Worm (Caenorhabditis elegans) whole organism, late embryonic: ENCODE results near the gene T14G8.4.

Experiments
- C08G9.2 ChIP-seq: sonication (generic microtip); optimal IDR thresholded peaks from 2 replicates; lab custom pipeline; 2016; ENCODE audit warnings: mild to moderate bottlenecking, missing genetic modification characterization, moderate library complexity, missing compliant biosample characterization
- C38D4.7 ChIP-seq: fragments of 200-800 bp; sonication (Bioruptor generic); optimal IDR thresholded peaks from 2 replicates; lab custom pipeline; 2018; ENCODE audit warnings: mild to moderate bottlenecking, missing genetic modification characterization, moderate library complexity, missing compliant biosample characterization
- F13H6.1 ChIP-seq: sonication (generic microtip); optimal IDR thresholded peaks from 2 replicates; lab custom pipeline; 2016; ENCODE audit warnings: missing genetic modification characterization, missing compliant biosample characterization
- K02D7.2 ChIP-seq: sonication (generic microtip); optimal IDR thresholded peaks from 2 replicates; lab custom pipeline; 2017; ENCODE audit warnings: mild to moderate bottlenecking, missing genetic modification characterization, missing compliant biosample characterization
- K09A11.1 ChIP-seq: sonication (generic microtip); optimal IDR thresholded peaks from 2 replicates; lab custom pipeline; 2017; ENCODE audit warnings: antibody characterized with exemption, mild to moderate bottlenecking, missing genetic modification characterization, missing compliant biosample characterization; ENCODE audit not compliant: insufficient read depth
- T23F11.4 ChIP-seq: fragments of 200-800 bp; sonication (Bioruptor generic); optimal IDR thresholded peaks from 2 replicates; lab custom pipeline; 2018; ENCODE audit warnings: mild to moderate bottlenecking, missing genetic modification characterization, missing compliant biosample characterization
- Y22D7AL.16 ChIP-seq: sonication (generic microtip); optimal IDR thresholded peaks from 2 replicates; lab custom pipeline; 2016; ENCODE audit warnings: missing genetic modification characterization, missing compliant biosample characterization
- ama-1 ChIP-seq: fragments of 150-350 bp; optimal IDR thresholded peaks from 2 replicates; lab custom pipeline; 2014
- ceh-14 ChIP-seq: sonication (generic microtip); optimal IDR thresholded peaks from 2 replicates; lab custom pipeline; 2016; ENCODE audit warnings: missing genotype, missing genetic modification characterization, missing compliant biosample characterization
- ceh-18 ChIP-seq: sonication (generic microtip); optimal IDR thresholded peaks from 2 replicates; lab custom pipeline; 2016; ENCODE audit warnings: missing genetic modification characterization, missing compliant biosample characterization
- ceh-2 ChIP-seq: sonication (generic microtip); optimal IDR thresholded peaks from 2 replicates; lab custom pipeline; 2016; ENCODE audit warnings: missing genotype, missing genetic modification characterization, missing compliant biosample characterization
- ceh-24 ChIP-seq: sonication (generic microtip); optimal IDR thresholded peaks from 2 replicates; lab custom pipeline; 2016; ENCODE audit warnings: mild to moderate bottlenecking, missing genetic modification characterization, missing compliant biosample characterization
- ceh-30 ChIP-seq: fragments of 150-350 bp; optimal IDR thresholded peaks from 2 replicates; lab custom pipeline; 2014; ENCODE audit warnings: missing biosample characterization, missing genetic modification characterization
- ceh-31 ChIP-seq: sonication (generic microtip); optimal IDR thresholded peaks from 2 replicates; lab custom pipeline; 2016; ENCODE audit warnings: missing genetic modification characterization, missing compliant biosample characterization
- ceh-34 ChIP-seq: sonication (generic microtip); optimal IDR thresholded peaks from 2 replicates; lab custom pipeline; 2016; ENCODE audit warnings: mild to moderate bottlenecking, missing genetic modification characterization, missing compliant biosample characterization
- ceh-45 ChIP-seq: fragments of 200-800 bp; sonication (Bioruptor generic); IDR thresholded peaks from 2 replicates; pipeline ENCODE4 v1.3.6; 2022; ENCODE audit warnings: missing genetic modification reagents, missing genetic modification characterization, missing compliant biosample characterization
- ceh-48 ChIP-seq: sonication (generic microtip); optimal IDR thresholded peaks from 2 replicates; lab custom pipeline; 2016; ENCODE audit warnings: missing genetic modification characterization, inconsistent platforms, missing compliant biosample characterization
- ceh-6 ChIP-seq: fragments of 200-800 bp; sonication (Bioruptor generic); optimal IDR thresholded peaks from 2 replicates; lab custom pipeline; 2018; ENCODE audit warnings: mild to moderate bottlenecking, missing genetic modification characterization, missing compliant biosample characterization
- ceh-9 ChIP-seq: sonication (generic microtip); optimal IDR thresholded peaks from 2 replicates; lab custom pipeline; 2016; ENCODE audit warnings: mild to moderate bottlenecking, missing genetic modification characterization, inconsistent platforms, missing compliant biosample characterization
- che-1 ChIP-seq: sonication (generic microtip); optimal IDR thresholded peaks from 2 replicates; lab custom pipeline; 2016; ENCODE audit warnings: mild to moderate bottlenecking, missing genetic modification characterization, missing compliant biosample characterization
- dmd-4 ChIP-seq: sonication (generic microtip); optimal IDR thresholded peaks from 2 replicates; lab custom pipeline; 2016; ENCODE audit warnings: borderline replicate concordance, missing genetic modification characterization, missing compliant biosample characterization
- elt-2 ChIP-seq: sonication (generic microtip); optimal IDR thresholded peaks from 2 replicates; lab custom pipeline; 2016; ENCODE audit warnings: missing genetic modification reagents, missing genetic modification characterization, missing compliant biosample characterization
- elt-4 ChIP-seq: sonication (generic microtip); optimal IDR thresholded peaks from 2 replicates; lab custom pipeline; 2016; ENCODE audit warnings: missing genetic modification characterization, missing compliant biosample characterization
- ets-4 ChIP-seq: sonication (generic microtip); optimal IDR thresholded peaks from 2 replicates; lab custom pipeline; 2016; ENCODE audit warnings: missing genetic modification characterization, missing compliant biosample characterization
- eyg-1 ChIP-seq: sonication (generic microtip); optimal IDR thresholded peaks from 2 replicates; lab custom pipeline; 2016; ENCODE audit warnings: missing genotype, missing genetic modification characterization, missing compliant biosample characterization
- fax-1 ChIP-seq: sonication (generic microtip); optimal IDR thresholded peaks from 2 replicates; lab custom pipeline; 2016; ENCODE audit warnings: missing genotype, missing genetic modification characterization, missing compliant biosample characterization
- fkh-10 ChIP-seq: fragments of 150-350 bp; optimal IDR thresholded peaks from 2 replicates; lab custom pipeline; 2014; ENCODE audit warnings: missing biosample characterization, missing genetic modification reagents, missing genetic modification characterization
- fkh-6 ChIP-seq: sonication (generic microtip); optimal IDR thresholded peaks from 2 replicates; lab custom pipeline; 2016; ENCODE audit warnings: missing genetic modification characterization, missing compliant biosample characterization
- gmeb-2 ChIP-seq: sonication (generic microtip); optimal IDR thresholded peaks from 2 replicates; lab custom pipeline; 2016; ENCODE audit warnings: missing genetic modification characterization, inconsistent platforms, missing compliant biosample characterization
- hlh-30 ChIP-seq: sonication (generic microtip); optimal IDR thresholded peaks from 2 replicates; lab custom pipeline; 2017; ENCODE audit warnings: antibody characterized with exemption, missing genetic modification characterization, missing compliant biosample characterization; ENCODE audit not compliant: insufficient read depth
- hlh-6 ChIP-seq: sonication (generic microtip); optimal IDR thresholded peaks from 2 replicates; lab custom pipeline; 2016; ENCODE audit warnings: missing genotype, missing genetic modification characterization, missing compliant biosample characterization
- lim-6 ChIP-seq: sonication (generic microtip); optimal IDR thresholded peaks from 2 replicates; lab custom pipeline; 2016; ENCODE audit warnings: missing genetic modification characterization, missing compliant biosample characterization
- lin-11 ChIP-seq: fragments of 200-800 bp; sonication (Bioruptor generic); optimal IDR thresholded peaks from 2 replicates; lab custom pipeline; 2018; ENCODE audit warnings: mild to moderate bottlenecking, missing genetic modification characterization, missing compliant biosample characterization
- nfya-1 ChIP-seq: sonication (generic microtip); optimal IDR thresholded peaks from 2 replicates; lab custom pipeline; 2017; ENCODE audit warnings: missing genetic modification characterization, mild to moderate bottlenecking, missing compliant biosample characterization, antibody characterized with exemption, moderate library complexity
- nhr-232 ChIP-seq: sonication (generic microtip); optimal IDR thresholded peaks from 2 replicates; lab custom pipeline; 2016; ENCODE audit warnings: missing genetic modification characterization, missing compliant biosample characterization
- npax-4 ChIP-seq: sonication (generic microtip); optimal IDR thresholded peaks from 2 replicates; lab custom pipeline; 2016; ENCODE audit warnings: missing genetic modification characterization, missing compliant biosample characterization
- odd-2 ChIP-seq: sonication (generic microtip); optimal IDR thresholded peaks from 2 replicates; lab custom pipeline; 2017; ENCODE audit warnings: antibody characterized with exemption, mild to moderate bottlenecking, missing genetic modification characterization, missing compliant biosample characterization
- pag-3 ChIP-seq: sonication (generic microtip); optimal IDR thresholded peaks from 2 replicates; lab custom pipeline; 2016; ENCODE audit warnings: missing compliant biosample characterization, missing genetic modification characterization, borderline replicate concordance
- pat-9 ChIP-seq: fragments of 200-800 bp; sonication (Bioruptor generic); optimal IDR thresholded peaks from 2 replicates; lab custom pipeline; 2018; ENCODE audit warnings: mild to moderate bottlenecking, missing genetic modification characterization, moderate library complexity, missing compliant biosample characterization
- pax-1 ChIP-seq: fragments of 150-350 bp; optimal IDR thresholded peaks from 2 replicates; lab custom pipeline; 2014; ENCODE audit warnings: missing biosample characterization, missing genetic modification characterization
- pha-2 ChIP-seq: sonication (generic microtip); optimal IDR thresholded peaks from 2 replicates; lab custom pipeline; 2017; ENCODE audit warnings: mild to moderate bottlenecking, missing genetic modification characterization, missing compliant biosample characterization
- pqm-1 ChIP-seq: sonication (generic microtip); optimal IDR thresholded peaks from 2 replicates; lab custom pipeline; 2016; ENCODE audit warnings: missing genetic modification characterization, missing compliant biosample characterization
- ref-2 ChIP-seq: sonication (generic microtip); optimal IDR thresholded peaks from 2 replicates; lab custom pipeline; 2016; ENCODE audit warnings: missing genetic modification characterization, missing compliant biosample characterization
- rnt-1 ChIP-seq: sonication (generic microtip); optimal IDR thresholded peaks from 2 replicates; lab custom pipeline; 2016; ENCODE audit warnings: missing genetic modification characterization, missing compliant biosample characterization
- sdc-2 ChIP-seq: sonication (generic microtip); optimal IDR thresholded peaks from 2 replicates; lab custom pipeline; 2016; ENCODE audit warnings: missing genotype, missing genetic modification characterization, missing compliant biosample characterization
- sox-2 ChIP-seq: fragments of 200-800 bp; sonication (Bioruptor generic); IDR thresholded peaks from 2 replicates; pipeline ENCODE4 v1.3.6; 2022; ENCODE audit warnings: missing genetic modification reagents, missing genetic modification characterization, missing compliant biosample characterization
- sox-4 ChIP-seq: sonication (generic microtip); optimal IDR thresholded peaks from 2 replicates; lab custom pipeline; 2017; ENCODE audit warnings: mild to moderate bottlenecking, missing genetic modification characterization, inconsistent platforms, missing compliant biosample characterization
- tbx-2 ChIP-seq: sonication (generic microtip); optimal IDR thresholded peaks from 2 replicates; lab custom pipeline; 2016; ENCODE audit warnings: missing genetic modification characterization, missing compliant biosample characterization
- ttx-3 ChIP-seq: sonication (generic microtip); optimal IDR thresholded peaks from 2 replicates; lab custom pipeline; 2016; ENCODE audit warnings: missing genetic modification reagents, missing genetic modification characterization, missing compliant biosample characterization
- unc-3 ChIP-seq, 2 experiments: fragments of 200-800 bp in 1 of 2; sonication (Bioruptor generic) in 1 of 2; sonication (generic microtip) in 1 of 2; conservative IDR thresholded peaks in 1 of 2; optimal IDR thresholded peaks in 1 of 2; 2 replicates each; pipeline versions ENCODE4 v1.3.6 to Lab custom; 2016 to 2022; ENCODE audit warnings: missing compliant biosample characterization in 2 of 2, missing genetic modification characterization in 2 of 2, missing genetic modification reagents in 1 of 2
- unc-42 ChIP-seq: sonication (generic microtip); optimal IDR thresholded peaks from 2 replicates; lab custom pipeline; 2016; ENCODE audit warnings: missing genotype, missing genetic modification characterization, missing compliant biosample characterization
- unc-55 ChIP-seq: sonication (generic microtip); optimal IDR thresholded peaks from 2 replicates; lab custom pipeline; 2017; ENCODE audit warnings: missing biosample characterization, missing genetic modification reagents, missing genetic modification characterization
- unc-86 ChIP-seq: sonication (generic microtip); optimal IDR thresholded peaks from 2 replicates; lab custom pipeline; 2016; ENCODE audit warnings: missing genetic modification characterization, missing compliant biosample characterization

The T14G8.4 gene

ce11 chrX:12843530-12843929, 20.2 kb downstream of the T14G8.4 start:
- TF ChIP-seq eyg-1 (no peak), che-1 (tag; lab: Kevin White, UChicago) (no peak), ceh-14 (no peak), K02D7.2 (tag; lab: Kevin White, UChicago) (peak; percentile 11), ceh-6 (GFP tag; lab: Kevin White, UChicago) (peak; percentile 14), pat-9 (tag; lab: Kevin White, UChicago) (peak; percentile 47), ceh-34 (tag; lab: Kevin White, UChicago) (no peak), ceh-48 (no peak), ceh-31 (tag; lab: Kevin White, UChicago) (no peak), ceh-9 (tag; lab: Kevin White, UChicago) (no peak), K09A11.1 (tag; lab: Kevin White, UChicago) (no peak), nhr-232 (tag; lab: Kevin White, UChicago) (peak; percentile 33), hlh-30 (tag; lab: Kevin White, UChicago) (peak; percentile 5), npax-4 (tag; lab: Kevin White, UChicago) (no peak), lin-11 (tag; lab: Kevin White, UChicago) (peak; percentile 17), pag-3 (tag; lab: Kevin White, UChicago) (no peak), odd-2 (tag; lab: Kevin White, UChicago) (no peak), pqm-1 (tag; lab: Kevin White, UChicago) (no peak), unc-55 (GFP tag; lab: Kevin White, UChicago) (no peak), ceh-18 (tag; lab: Kevin White, UChicago) (no peak), tbx-2 (no peak), unc-3 (GFP tag; conservative IDR thresholded peaks at IDR 0.05; lab: Robert Waterston, UW) (0 out of 2 replicates have a peak, but pooled peaks have one; percentile 16), unc-3 (tag; optimal IDR thresholded peaks at IDR 0.05; lab: Kevin White, UChicago) (no peak), elt-2 (peak; percentile 59), unc-86 (peak; percentile 13), pax-1 (tag; lab: Kevin White, UChicago) (no peak), ref-2 (tag; lab: Kevin White, UChicago) (no peak), T23F11.4 (GFP tag; lab: Kevin White, UChicago) (no peak), C38D4.7 (GFP tag; lab: Kevin White, UChicago) (peak; percentile 38), sox-2 (GFP tag; lab: Robert Waterston, UW) (no peak), F13H6.1 (tag; lab: Kevin White, UChicago) (no peak), hlh-6 (tag; lab: Kevin White, UChicago) (peak; percentile 50), nfya-1 (tag; lab: Kevin White, UChicago) (no peak), ama-1 (lab: Kevin White, UChicago) (no peak), unc-42 (no peak), lim-6 (no peak), C08G9.2 (peak; percentile 27), pha-2 (tag; lab: Kevin White, UChicago) (no peak), ceh-30 (tag; lab: Kevin White, UChicago) (no peak), dmd-4 (no peak), Y22D7AL.16 (tag; lab: Kevin White, UChicago) (peak; percentile 20), sdc-2 (tag; lab: Kevin White, UChicago) (peak; percentile 30), fax-1 (tag; lab: Kevin White, UChicago) (no peak), ceh-45 (no peak), ceh-2 (no peak), ttx-3 (tag; lab: Kevin White, UChicago) (no peak), fkh-6 (tag; lab: Kevin White, UChicago) (no peak), rnt-1 (tag; lab: Kevin White, UChicago) (no peak), fkh-10 (GFP tag; lab: Kevin White, UChicago) (no peak), sox-4 (peak; percentile 9), elt-4 (tag; lab: Kevin White, UChicago) (no peak), ets-4 (tag; lab: Kevin White, UChicago) (no peak), gmeb-2 (tag; lab: Kevin White, UChicago) (peak; percentile 31), ceh-24 (tag; lab: Kevin White, UChicago) (no peak)
